Fruit fly (Drosophila melanogaster) whole organism, embryonic: ENCODE data around the gene CG15550.

Experiments
- Blimp-1 ChIP-seq: fragments of 200-800 bp; sonication (Bioruptor generic); optimal IDR thresholded peaks from 3 replicates; lab custom pipeline; 2018; ENCODE audit warnings: missing biosample characterization, missing genetic modification characterization, mild to moderate bottlenecking, moderate library complexity, missing genetic modification reagents
- BtbVII ChIP-seq: fragments of 200-800 bp; sonication (Bioruptor generic); optimal IDR thresholded peaks from 3 replicates; lab custom pipeline; 2017; ENCODE audit warnings: missing biosample characterization, mild to moderate bottlenecking, missing genetic modification characterization
- CG10543 ChIP-seq: fragments of 200-800 bp; sonication (Bioruptor generic); optimal IDR thresholded peaks from 3 replicates; lab custom pipeline; 2017; ENCODE audit warnings: missing biosample characterization, mild to moderate bottlenecking, missing genetic modification characterization, moderate library complexity
- CG12104 ChIP-seq: fragments of 200-800 bp; sonication (Bioruptor generic); optimal IDR thresholded peaks from 3 replicates; lab custom pipeline; 2016; ENCODE audit warnings: missing biosample characterization, missing genetic modification characterization
- CG12744 ChIP-seq: fragments of 200-800 bp; sonication (Bioruptor generic); optimal IDR thresholded peaks from 2 replicates; lab custom pipeline; 2016; ENCODE audit warnings: missing biosample characterization, missing genetic modification characterization
- CG14965 ChIP-seq: fragments of 200-800 bp; sonication (Bioruptor generic); optimal IDR thresholded peaks from 2 replicates; lab custom pipeline; 2016; ENCODE audit warnings: missing biosample characterization, missing genetic modification characterization, borderline replicate concordance
- CG15479 ChIP-seq: fragments of 200-800 bp; sonication (Bioruptor generic); optimal IDR thresholded peaks from 3 replicates; lab custom pipeline; 2019; ENCODE audit warnings: missing biosample characterization, mild to moderate bottlenecking, missing genetic modification characterization, moderate library complexity
- CG31441 ChIP-seq: fragments of 200-800 bp; sonication (Bioruptor generic); IDR thresholded peaks from 2 replicates; pipeline ENCODE4 v1.3.6; 2022; ENCODE audit warnings: missing biosample characterization, missing genetic modification characterization
- CG3407 ChIP-seq: fragments of 200-800 bp; sonication (Bioruptor generic); optimal IDR thresholded peaks from 2 replicates; lab custom pipeline; 2018; ENCODE audit warnings: missing biosample characterization, mild to moderate bottlenecking, missing genetic modification characterization
- CG4820 ChIP-seq: fragments of 200-800 bp; sonication (Bioruptor generic); optimal IDR thresholded peaks from 3 replicates; lab custom pipeline; 2016; ENCODE audit warnings: missing biosample characterization, missing genetic modification characterization
- CG7786 ChIP-seq: fragments of 200-800 bp; sonication (Bioruptor generic); optimal IDR thresholded peaks from 2 replicates; lab custom pipeline; 2016; ENCODE audit warnings: missing biosample characterization, missing genetic modification characterization
- CG8290 ChIP-seq, 3 experiments: fragments of 200-800 bp; sonication (Bioruptor generic); optimal IDR thresholded peaks; 2 replicates each; lab custom pipeline; 2016 to 2019; ENCODE audit warnings: missing biosample characterization in 3 of 3, missing genetic modification characterization in 3 of 3, mild to moderate bottlenecking in 2 of 3, moderate library complexity in 1 of 3
- D19A ChIP-seq: fragments of 200-800 bp; optimal IDR thresholded peaks from 3 replicates; lab custom pipeline; 2019; ENCODE audit warnings: missing biosample characterization, mild to moderate bottlenecking, missing genetic modification characterization, moderate library complexity
- Dbx ChIP-seq: fragments of 200-800 bp; sonication (Bioruptor generic); IDR thresholded peaks from 3 replicates; pipeline ENCODE4 v1.3.6; 2022; ENCODE audit warnings: missing biosample characterization, missing genetic modification characterization
- Dek ChIP-seq: fragments of 200-800 bp; sonication (Bioruptor generic); optimal IDR thresholded peaks from 3 replicates; lab custom pipeline; 2019; ENCODE audit warnings: missing biosample characterization, mild to moderate bottlenecking, missing genetic modification characterization, moderate library complexity
- Dll ChIP-seq: fragments of 200-800 bp; sonication (Bioruptor generic); IDR thresholded peaks from 4 replicates; pipeline ENCODE4 v1.3.6; 2022; ENCODE audit warnings: missing biosample characterization, missing genetic modification characterization; ENCODE audit not compliant: partially characterized antibody
- Doc2 ChIP-seq: fragments of 200-800 bp; sonication (Bioruptor generic); IDR thresholded peaks from 2 replicates; pipeline ENCODE4 v1.3.6; 2022; ENCODE audit warnings: missing biosample characterization, missing genetic modification characterization
- Fer3 ChIP-seq: fragments of 200-800 bp; sonication (Bioruptor generic); optimal IDR thresholded peaks from 2 replicates; lab custom pipeline; 2018; ENCODE audit warnings: missing biosample characterization, mild to moderate bottlenecking, missing genetic modification characterization, moderate library complexity
- Lhr ChIP-seq: fragments of 200-800 bp; sonication (Bioruptor generic); optimal IDR thresholded peaks from 3 replicates; lab custom pipeline; 2017; ENCODE audit warnings: mild to moderate bottlenecking, missing biosample characterization, missing genetic modification reagents, missing genetic modification characterization
- Mrtf ChIP-seq: fragments of 200-800 bp; sonication (Bioruptor generic); IDR thresholded peaks from 3 replicates; pipeline ENCODE4 v1.3.6; 2022; ENCODE audit warnings: missing biosample characterization, missing genetic modification characterization
- Nf-YC ChIP-seq: fragments of 200-800 bp; optimal IDR thresholded peaks from 3 replicates; lab custom pipeline; 2019; ENCODE audit warnings: missing biosample characterization, mild to moderate bottlenecking, missing genetic modification characterization, moderate library complexity
- Opbp ChIP-seq: fragments of 200-800 bp; sonication (Bioruptor generic); IDR thresholded peaks from 3 replicates; pipeline ENCODE4 v1.3.6; 2022; ENCODE audit warnings: missing biosample characterization, missing genetic modification characterization; ENCODE audit not compliant: partially characterized antibody
- PHDP ChIP-seq: fragments of 200-800 bp; sonication (Bioruptor generic); optimal IDR thresholded peaks from 3 replicates; lab custom pipeline; 2018; ENCODE audit warnings: missing biosample characterization, mild to moderate bottlenecking, missing genetic modification characterization, moderate library complexity
- Pdp1 ChIP-seq, 2 experiments: fragments of 200-800 bp; sonication (Bioruptor generic); optimal IDR thresholded peaks; 3 replicates each; lab custom pipeline; 2016; ENCODE audit warnings: missing biosample characterization in 2 of 2, missing genetic modification characterization in 2 of 2, mild to moderate bottlenecking in 1 of 2, moderate library complexity in 1 of 2
- Taf1 ChIP-seq: fragments of 200-800 bp; sonication (Bioruptor generic); IDR thresholded peaks from 2 replicates; pipeline ENCODE4 v1.3.6; 2022; ENCODE audit warnings: missing biosample characterization, missing genetic modification characterization
- abd-A ChIP-seq: fragments of 200-800 bp; sonication (Bioruptor generic); optimal IDR thresholded peaks from 3 replicates; lab custom pipeline; 2019; ENCODE audit warnings: missing biosample characterization, mild to moderate bottlenecking, missing genetic modification characterization, moderate library complexity
- bab2 ChIP-seq: fragments of 200-800 bp; sonication (Bioruptor generic); optimal IDR thresholded peaks from 2 replicates; lab custom pipeline; 2016; ENCODE audit warnings: missing biosample characterization, missing genetic modification characterization
- ems ChIP-seq: fragments of 200-800 bp; sonication (Bioruptor generic); optimal IDR thresholded peaks from 3 replicates; lab custom pipeline; 2016; ENCODE audit warnings: missing biosample characterization, missing genetic modification characterization
- ewg ChIP-seq: fragments of 200-800 bp; sonication (Bioruptor generic); optimal IDR thresholded peaks from 3 replicates; lab custom pipeline; 2017; ENCODE audit warnings: mild to moderate bottlenecking, missing biosample characterization, missing genetic modification reagents, missing genetic modification characterization
- gem ChIP-seq: fragments of 200-800 bp; sonication (Bioruptor generic); optimal IDR thresholded peaks from 2 replicates; lab custom pipeline; 2019; ENCODE audit warnings: missing biosample characterization, mild to moderate bottlenecking, missing genetic modification characterization, moderate library complexity
- ham ChIP-seq: fragments of 200-800 bp; sonication (Bioruptor generic); IDR thresholded peaks from 2 replicates; pipeline ENCODE4 v1.3.6; 2022; ENCODE audit warnings: missing biosample characterization, missing genetic modification characterization
- inv ChIP-seq: fragments of 200-800 bp; sonication (Bioruptor generic); IDR thresholded peaks from 2 replicates; pipeline ENCODE4 v1.3.6; 2022; ENCODE audit warnings: missing biosample characterization, missing genetic modification characterization; ENCODE audit not compliant: partially characterized antibody
- kay ChIP-seq: fragments of 200-800 bp; sonication (Bioruptor generic); optimal IDR thresholded peaks from 2 replicates; lab custom pipeline; 2016; ENCODE audit warnings: missing biosample characterization, missing genetic modification characterization
- lmd ChIP-seq: fragments of 200-800 bp; sonication (Bioruptor generic); IDR thresholded peaks from 2 replicates; pipeline ENCODE4 v1.3.6; 2022; ENCODE audit warnings: missing biosample characterization, missing genetic modification characterization
- lola ChIP-seq, 3 experiments: fragments of >200 bp in 2 of 3; fragments of 200-800 bp in 1 of 3; sonication (Bioruptor generic) in 1 of 3; optimal IDR thresholded peaks; 2 replicates each; lab custom pipeline; 2017 to 2019; ENCODE audit warnings: missing biosample characterization in 3 of 3, missing genetic modification characterization in 3 of 3, mild to moderate bottlenecking in 1 of 3, moderate library complexity in 1 of 3
- nmo ChIP-seq: fragments of 200-800 bp; sonication (Bioruptor generic); optimal IDR thresholded peaks from 2 replicates; lab custom pipeline; 2018; ENCODE audit warnings: missing biosample characterization, mild to moderate bottlenecking, missing genetic modification characterization, moderate library complexity
- pfk ChIP-seq: fragments of 200-800 bp; sonication (Bioruptor generic); optimal IDR thresholded peaks from 2 replicates; lab custom pipeline; 2018; ENCODE audit warnings: missing biosample characterization, mild to moderate bottlenecking, missing genetic modification characterization, moderate library complexity
- pho ChIP-seq: fragments of 200-800 bp; sonication (Bioruptor generic); optimal IDR thresholded peaks from 2 replicates; lab custom pipeline; 2016; ENCODE audit warnings: missing biosample characterization, missing genetic modification characterization
- rib ChIP-seq: fragments of 200-800 bp; sonication (Bioruptor generic); IDR thresholded peaks from 2 replicates; pipeline ENCODE4 v1.3.6; 2022; ENCODE audit warnings: missing biosample characterization, missing genetic modification characterization
- seq ChIP-seq: fragments of 200-800 bp; sonication (Bioruptor generic); IDR thresholded peaks from 2 replicates; pipeline ENCODE4 v1.3.6; 2022; ENCODE audit warnings: missing biosample characterization, missing genetic modification characterization
- sqz ChIP-seq: fragments of 200-800 bp; sonication (Bioruptor generic); optimal IDR thresholded peaks from 3 replicates; lab custom pipeline; 2018; ENCODE audit warnings: missing biosample characterization, mild to moderate bottlenecking, missing genetic modification characterization
- stc ChIP-seq: fragments of 200-800 bp; sonication (Bioruptor generic); IDR thresholded peaks from 2 replicates; pipeline ENCODE4 v1.3.6; 2022; ENCODE audit warnings: missing biosample characterization, missing genetic modification characterization
- stwl ChIP-seq: fragments of 200-800 bp; sonication (Bioruptor generic); optimal IDR thresholded peaks from 3 replicates; lab custom pipeline; 2018; ENCODE audit warnings: missing biosample characterization, mild to moderate bottlenecking, missing genetic modification characterization, moderate library complexity
- tgo ChIP-seq: fragments of 200-800 bp; sonication (Bioruptor generic); IDR thresholded peaks from 3 replicates; pipeline ENCODE4 v1.3.6; 2022; ENCODE audit warnings: missing biosample characterization, missing genetic modification characterization
- tna ChIP-seq: fragments of 200-800 bp; sonication (Bioruptor generic); IDR thresholded peaks from 2 replicates; pipeline ENCODE4 v1.3.6; 2022; ENCODE audit warnings: missing biosample characterization, missing genetic modification characterization; ENCODE audit not compliant: partially characterized antibody
- ttk ChIP-seq: fragments of 200-800 bp; sonication (Bioruptor generic); IDR thresholded peaks from 2 replicates; pipeline ENCODE4 v2.1.2; 2022; ENCODE audit warnings: missing biosample characterization, missing genetic modification characterization
- tx ChIP-seq: fragments of 200-800 bp; sonication (Bioruptor generic); optimal IDR thresholded peaks from 2 replicates; lab custom pipeline; 2016; ENCODE audit warnings: missing biosample characterization, missing genetic modification characterization
- usp ChIP-seq: fragments of >200 bp; optimal IDR thresholded peaks from 2 replicates; lab custom pipeline; 2017; ENCODE audit warnings: missing biosample characterization, missing genetic modification characterization
- zf30C ChIP-seq: fragments of 200-800 bp; sonication (Bioruptor generic); optimal IDR thresholded peaks from 3 replicates; lab custom pipeline; 2018; ENCODE audit warnings: missing biosample characterization, mild to moderate bottlenecking, missing genetic modification characterization

Gene CG15550

dm6 chr3R:30936407-30936806, 495 bp downstream of the CG15550 start, which contains the start of gene CG15549:
CG15549 (minus strand) TSS chr3R:30936507.
- TF ChIP-seq tna (no peak), usp (no peak), lmd (GFP tag; lab: Robert Waterston, UW) (no peak), kay (no peak), ham (no peak), Doc2 (GFP tag; lab: Robert Waterston, UW) (no peak), bab2 (GFP tag; lab: Kevin White, UChicago) (no peak), Nf-YC (tag; lab: Kevin White, UChicago) (no peak), nmo (GFP tag; lab: Kevin White, UChicago) (no peak), lola (GFP tag; optimal IDR thresholded peaks at IDR 0.05; lab: Kevin White, UChicago) (no peak), inv (GFP tag; lab: Robert Waterston, UW) (no peak)

DNA sequence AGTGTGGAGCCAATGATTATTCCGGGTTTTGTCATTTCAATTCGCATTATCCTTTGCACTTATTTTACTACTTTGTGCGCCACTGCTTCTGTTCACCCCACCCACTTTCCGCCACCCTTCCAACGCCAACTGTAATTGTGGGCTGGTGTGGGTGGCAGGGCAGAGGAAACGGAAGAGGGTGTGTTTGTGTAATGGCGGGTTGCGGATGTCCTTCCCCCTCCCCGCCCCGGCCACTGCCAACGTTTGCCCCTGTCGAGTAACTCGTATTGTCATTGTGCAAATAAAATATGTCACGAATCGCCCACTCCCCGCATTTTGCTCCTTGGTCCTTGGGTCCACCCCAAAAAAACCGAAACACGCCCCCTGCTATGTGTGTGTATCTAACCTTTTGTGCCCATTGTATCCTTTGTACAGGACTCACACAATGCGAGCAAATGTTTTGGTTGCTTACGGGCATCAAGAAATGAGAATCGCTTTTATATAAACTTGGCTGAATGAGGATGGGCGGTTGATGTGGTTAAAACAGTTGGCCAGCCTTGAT, 2.9 kb downstream of the CG15550 start:
- no peak for TF ChIP-seq D19A
- no peak for TF ChIP-seq Mrtf (GFP tag; lab: Robert Waterston, UW)
- no peak for TF ChIP-seq pho (GFP tag; lab: Kevin White, UChicago)
- peak; percentile 2 for TF ChIP-seq BtbVII (GFP tag; lab: Kevin White, UChicago)
- TF ChIP-seq CG7786 (GFP tag; lab: Kevin White, UChicago) = no peak
- no peak for TF ChIP-seq Dbx
- peak; percentile 89 for TF ChIP-seq seq
- TF ChIP-seq CG31441 (GFP tag; lab: Robert Waterston, UW) = no peak
- TF ChIP-seq Pdp1 (GFP tag; optimal IDR thresholded peaks at IDR 0.05; lab: Kevin White, UChicago) = no peak
- no peak for TF ChIP-seq tgo (GFP tag; lab: Robert Waterston, UW)
- TF ChIP-seq tx (GFP tag; lab: Kevin White, UChicago) = no peak
- TF ChIP-seq Fer3 (tag; lab: Kevin White, UChicago) = no peak
- TF ChIP-seq Lhr (GFP tag; lab: Kevin White, UChicago) = no peak
- TF ChIP-seq rib = no peak
- no peak for TF ChIP-seq stc (GFP tag; lab: Robert Waterston, UW)
- no peak for TF ChIP-seq CG15479 (GFP tag; lab: Kevin White, UChicago)
- no peak for TF ChIP-seq Taf1 (GFP tag; lab: Robert Waterston, UW)
- no peak for TF ChIP-seq CG12104 (GFP tag; lab: Kevin White, UChicago)
- TF ChIP-seq gem (tag; lab: Kevin White, UChicago) = no peak
- TF ChIP-seq pfk (GFP tag; lab: Kevin White, UChicago) = no peak
- TF ChIP-seq Dll (GFP tag; lab: Robert Waterston, UW) = no peak
- TF ChIP-seq CG10543 (GFP tag; lab: Kevin White, UChicago) = no peak
- TF ChIP-seq CG14965 = no peak
- peak; percentile 40 for TF ChIP-seq sqz
- TF ChIP-seq CG8290 (GFP tag; optimal IDR thresholded peaks at IDR 0.05; lab: Kevin White, UChicago) = no peak
- peak in 1 of 2 experiments; percentile 12 for TF ChIP-seq CG8290 (tag; optimal IDR thresholded peaks at IDR 0.05; lab: Kevin White, UChicago)
- TF ChIP-seq stwl = no peak
- TF ChIP-seq ttk (GFP tag; lab: Robert Waterston, UW) = no peak
- TF ChIP-seq CG3407 (GFP tag; lab: Kevin White, UChicago) = no peak
- no peak for TF ChIP-seq CG12744
- TF ChIP-seq PHDP = no peak
- no peak for TF ChIP-seq Blimp-1 (GFP tag; lab: Kevin White, UChicago)
- no peak for TF ChIP-seq Opbp (GFP tag; lab: Robert Waterston, UW)
- TF ChIP-seq ems = no peak
- TF ChIP-seq zf30C (GFP tag; lab: Kevin White, UChicago) = no peak
- TF ChIP-seq abd-A (tag; lab: Kevin White, UChicago) = peak; percentile 96
- TF ChIP-seq Dek (tag; lab: Kevin White, UChicago) = no peak
- peak; percentile 63 for TF ChIP-seq ewg (GFP tag; lab: Kevin White, UChicago)
- TF ChIP-seq CG4820 = no peak
